Fruit fly (Drosophila melanogaster) whole organism, embryonic: ENCODE measurements around the gene Klp10A.

Experiments used
- Atf3 ChIP-seq: fragments of 200-800 bp; sonication (Bioruptor generic); optimal IDR thresholded peaks from 3 replicates; lab custom pipeline; 2016; ENCODE audit warnings: missing biosample characterization, missing genetic modification characterization
- CG10147 ChIP-seq: fragments of 200-800 bp; sonication (Bioruptor generic); optimal IDR thresholded peaks from 2 replicates; lab custom pipeline; 2019; ENCODE audit warnings: missing biosample characterization, mild to moderate bottlenecking, missing genetic modification characterization, moderate library complexity
- CG10366 ChIP-seq: fragments of 200-800 bp; sonication (Bioruptor generic); IDR thresholded peaks from 2 replicates; pipeline ENCODE4 v1.3.6; 2022; ENCODE audit warnings: missing biosample characterization, missing genetic modification characterization
- CG12219 ChIP-seq: fragments of 200-800 bp; sonication (Bioruptor generic); optimal IDR thresholded peaks from 3 replicates; lab custom pipeline; 2018; ENCODE audit warnings: missing biosample characterization, mild to moderate bottlenecking, missing genetic modification characterization
- CG13296 ChIP-seq: fragments of 200-800 bp; sonication (Bioruptor generic); optimal IDR thresholded peaks from 3 replicates; lab custom pipeline; 2018; ENCODE audit warnings: missing biosample characterization, mild to moderate bottlenecking, missing genetic modification characterization
- CG13775 ChIP-seq: fragments of 200-800 bp; sonication (Bioruptor generic); optimal IDR thresholded peaks from 3 replicates; lab custom pipeline; 2017; ENCODE audit warnings: missing biosample characterization, mild to moderate bottlenecking, missing genetic modification characterization
- CG14965 ChIP-seq: fragments of 200-800 bp; sonication (Bioruptor generic); optimal IDR thresholded peaks from 2 replicates; lab custom pipeline; 2016; ENCODE audit warnings: missing biosample characterization, missing genetic modification characterization, borderline replicate concordance
- CG1603 ChIP-seq: fragments of 200-800 bp; sonication (Bioruptor generic); optimal IDR thresholded peaks from 2 replicates; lab custom pipeline; 2019; ENCODE audit warnings: missing biosample characterization, mild to moderate bottlenecking, missing genetic modification characterization, moderate library complexity
- CG17385 ChIP-seq: fragments of 200-800 bp; sonication (Bioruptor generic); optimal IDR thresholded peaks from 3 replicates; lab custom pipeline; 2018; ENCODE audit warnings: missing biosample characterization, mild to moderate bottlenecking, missing genetic modification characterization
- CG17568 ChIP-seq: fragments of 200-800 bp; sonication (Bioruptor generic); optimal IDR thresholded peaks from 2 replicates; lab custom pipeline; 2018; ENCODE audit warnings: missing biosample characterization, mild to moderate bottlenecking, missing genetic modification characterization, moderate library complexity
- CG1832 ChIP-seq: fragments of 200-800 bp; sonication (Bioruptor generic); optimal IDR thresholded peaks from 2 replicates; lab custom pipeline; 2017; ENCODE audit warnings: missing biosample characterization, mild to moderate bottlenecking, missing genetic modification characterization, inconsistent platforms
- CG2120 ChIP-seq: fragments of 200-800 bp; sonication (Bioruptor generic); optimal IDR thresholded peaks from 3 replicates; lab custom pipeline; 2016; ENCODE audit warnings: missing biosample characterization, missing genetic modification characterization
- CG31224 ChIP-seq: fragments of 200-800 bp; sonication (Bioruptor generic); IDR thresholded peaks from 2 replicates; pipeline ENCODE4 v1.3.6; 2022; ENCODE audit warnings: missing biosample characterization, missing genetic modification characterization
- CG31365 ChIP-seq: fragments of 200-800 bp; sonication (Bioruptor generic); optimal IDR thresholded peaks from 2 replicates; lab custom pipeline; 2018; ENCODE audit warnings: missing biosample characterization, mild to moderate bottlenecking, missing genetic modification characterization
- CG31441 ChIP-seq: fragments of 200-800 bp; sonication (Bioruptor generic); IDR thresholded peaks from 2 replicates; pipeline ENCODE4 v1.3.6; 2022; ENCODE audit warnings: missing biosample characterization, missing genetic modification characterization
- CG7357 ChIP-seq: fragments of 200-800 bp; sonication (Bioruptor generic); IDR thresholded peaks from 3 replicates; pipeline ENCODE4 v1.3.6; 2022; ENCODE audit warnings: missing biosample characterization, missing genetic modification characterization
- CG7987 ChIP-seq: fragments of 200-800 bp; sonication (Bioruptor generic); optimal IDR thresholded peaks from 2 replicates; lab custom pipeline; 2018; ENCODE audit warnings: missing biosample characterization, mild to moderate bottlenecking, missing genetic modification characterization, moderate library complexity
- CTCF ChIP-seq: fragments of 200-800 bp; sonication (Bioruptor generic); optimal IDR thresholded peaks from 2 replicates; lab custom pipeline; 2017; ENCODE audit warnings: missing biosample characterization, mild to moderate bottlenecking, missing genetic modification characterization, moderate library complexity
- Dfd ChIP-seq, 2 experiments: fragments of >200 bp; optimal IDR thresholded peaks; 2 replicates each; lab custom pipeline; 2017; ENCODE audit warnings: missing biosample characterization in 2 of 2, missing genetic modification characterization in 2 of 2
- Dp ChIP-seq: fragments of 200-800 bp; sonication (Bioruptor generic); optimal IDR thresholded peaks from 2 replicates; lab custom pipeline; 2018; ENCODE audit warnings: missing biosample characterization, mild to moderate bottlenecking, missing genetic modification characterization, moderate library complexity
- Ets65A ChIP-seq: fragments of 200-800 bp; sonication (Bioruptor generic); peaks from one replicate; lab custom pipeline; 2016; ENCODE audit warnings: missing biosample characterization, missing genetic modification characterization
- GATAe ChIP-seq: fragments of 200-800 bp; sonication (Bioruptor generic); conservative IDR thresholded peaks from 2 replicates; pipeline ENCODE4 v1.3.6; 2022; ENCODE audit warnings: missing biosample characterization, missing genetic modification characterization
- HHEX ChIP-seq: fragments of 200-800 bp; sonication (Bioruptor generic); optimal IDR thresholded peaks from 3 replicates; lab custom pipeline; 2017; ENCODE audit warnings: missing biosample characterization, mild to moderate bottlenecking, missing genetic modification characterization, missing genetic modification reagents
- HLH4C ChIP-seq: fragments of 200-800 bp; sonication (Bioruptor generic); IDR thresholded peaks from 3 replicates; pipeline ENCODE4 v1.3.6; 2022; ENCODE audit warnings: missing biosample characterization, missing genetic modification characterization; ENCODE audit not compliant: partially characterized antibody
- HLH54F ChIP-seq: fragments of 200-800 bp; sonication (Bioruptor generic); optimal IDR thresholded peaks from 3 replicates; lab custom pipeline; 2016; ENCODE audit warnings: missing biosample characterization, missing genetic modification characterization
- Mes4 ChIP-seq: fragments of 200-800 bp; sonication (Bioruptor generic); optimal IDR thresholded peaks from 2 replicates; lab custom pipeline; 2016; ENCODE audit warnings: missing biosample characterization, missing genetic modification characterization
- Oli ChIP-seq: fragments of 200-800 bp; sonication (Bioruptor generic); optimal IDR thresholded peaks from 2 replicates; lab custom pipeline; 2018; ENCODE audit warnings: missing biosample characterization, mild to moderate bottlenecking, missing genetic modification characterization, moderate library complexity
- Ptx1 ChIP-seq: fragments of 200-800 bp; sonication (Bioruptor generic); IDR thresholded peaks from 2 replicates; pipeline ENCODE4 v1.3.6; 2022; ENCODE audit warnings: missing biosample characterization, missing genetic modification characterization
- Sin3A ChIP-seq: fragments of >200 bp; optimal IDR thresholded peaks from 2 replicates; lab custom pipeline; 2018
- Sox100B ChIP-seq: fragments of 200-800 bp; sonication (Bioruptor generic); optimal IDR thresholded peaks from 3 replicates; lab custom pipeline; 2018; ENCODE audit warnings: missing biosample characterization, mild to moderate bottlenecking, missing genetic modification characterization
- Vsx1 ChIP-seq: fragments of 200-800 bp; sonication (Bioruptor generic); optimal IDR thresholded peaks from 2 replicates; lab custom pipeline; 2017; ENCODE audit warnings: missing biosample characterization, mild to moderate bottlenecking, missing genetic modification characterization, missing genetic modification reagents
- Xbp1 ChIP-seq: fragments of 200-800 bp; sonication (Bioruptor generic); optimal IDR thresholded peaks from 3 replicates; lab custom pipeline; 2016; ENCODE audit warnings: missing biosample characterization, mild to moderate bottlenecking, missing genetic modification characterization
- az2 ChIP-seq: fragments of 200-800 bp; sonication (Bioruptor generic); optimal IDR thresholded peaks from 3 replicates; lab custom pipeline; 2016; ENCODE audit warnings: missing biosample characterization, missing genetic modification characterization
- btn ChIP-seq: fragments of 200-800 bp; sonication (Bioruptor generic); optimal IDR thresholded peaks from 2 replicates; lab custom pipeline; 2016; ENCODE audit warnings: missing biosample characterization, missing genetic modification characterization
- chinmo ChIP-seq: fragments of 200-800 bp; sonication (Bioruptor generic); IDR thresholded peaks from 4 replicates; pipeline ENCODE4 v1.3.6; 2022; ENCODE audit warnings: missing biosample characterization, missing genetic modification characterization; ENCODE audit not compliant: partially characterized antibody
- dysf ChIP-seq: fragments of 200-800 bp; sonication (Bioruptor generic); IDR thresholded peaks from 3 replicates; pipeline ENCODE4 v1.3.6; 2022; ENCODE audit warnings: missing biosample characterization, missing genetic modification characterization
- exex ChIP-seq: fragments of 200-800 bp; sonication (Bioruptor generic); optimal IDR thresholded peaks from 4 replicates; lab custom pipeline; 2018; ENCODE audit warnings: missing biosample characterization, mild to moderate bottlenecking, missing genetic modification characterization, moderate library complexity
- fd3F ChIP-seq: fragments of 200-800 bp; sonication (Bioruptor generic); optimal IDR thresholded peaks from 2 replicates; lab custom pipeline; 2018; ENCODE audit warnings: missing biosample characterization, mild to moderate bottlenecking, missing genetic modification characterization, moderate library complexity
- gce ChIP-seq: fragments of 200-800 bp; sonication (Bioruptor generic); IDR thresholded peaks from 3 replicates; pipeline ENCODE4 v1.3.6; 2022; ENCODE audit warnings: missing biosample characterization, missing genetic modification characterization
- gem ChIP-seq: fragments of 200-800 bp; sonication (Bioruptor generic); optimal IDR thresholded peaks from 2 replicates; lab custom pipeline; 2019; ENCODE audit warnings: missing biosample characterization, mild to moderate bottlenecking, missing genetic modification characterization, moderate library complexity
- gsb ChIP-seq: fragments of 200-800 bp; sonication (Bioruptor generic); IDR thresholded peaks from 2 replicates; pipeline ENCODE4 v1.3.6; 2022; ENCODE audit warnings: missing biosample characterization, missing genetic modification characterization
- maf-S ChIP-seq: fragments of 200-800 bp; sonication (Bioruptor generic); optimal IDR thresholded peaks from 2 replicates; lab custom pipeline; 2016; ENCODE audit warnings: missing biosample characterization, missing genetic modification characterization
- onecut ChIP-seq: fragments of 200-800 bp; sonication (Bioruptor generic); IDR thresholded peaks from 2 replicates; pipeline ENCODE4 v1.3.6; 2022; ENCODE audit warnings: missing biosample characterization, missing genetic modification characterization
- pho ChIP-seq: fragments of 200-800 bp; sonication (Bioruptor generic); optimal IDR thresholded peaks from 2 replicates; lab custom pipeline; 2016; ENCODE audit warnings: missing biosample characterization, missing genetic modification characterization
- phol ChIP-seq: fragments of 200-800 bp; sonication (Bioruptor generic); optimal IDR thresholded peaks from 3 replicates; lab custom pipeline; 2018; ENCODE audit warnings: missing biosample characterization, mild to moderate bottlenecking, missing genetic modification characterization, moderate library complexity
- pnt ChIP-seq: fragments of 200-800 bp; sonication (Bioruptor generic); optimal IDR thresholded peaks from 3 replicates; lab custom pipeline; 2016; ENCODE audit warnings: missing biosample characterization, missing genetic modification characterization
- prd ChIP-seq, 3 experiments: fragments of >200 bp in 2 of 3; fragments of 200-800 bp in 1 of 3; sonication (Bioruptor generic) in 1 of 3; optimal IDR thresholded peaks in 2 of 3; IDR thresholded peaks in 1 of 3; 2 replicates in 2 of 3; 3 replicates in 1 of 3; pipeline versions ENCODE4 v1.3.6 to Lab custom; 2017 to 2022; ENCODE audit warnings: missing biosample characterization in 1 of 3, missing genetic modification characterization in 1 of 3
- run ChIP-seq: fragments of 200-800 bp; sonication (Bioruptor generic); optimal IDR thresholded peaks from 3 replicates; lab custom pipeline; 2018; ENCODE audit warnings: missing biosample characterization, mild to moderate bottlenecking, missing genetic modification characterization
- sim ChIP-seq: fragments of 200-800 bp; sonication (Bioruptor generic); IDR thresholded peaks from 2 replicates; pipeline ENCODE4 v1.3.6; 2022; ENCODE audit warnings: missing biosample characterization, missing genetic modification characterization
- trem ChIP-seq: fragments of 200-800 bp; optimal IDR thresholded peaks from 3 replicates; lab custom pipeline; 2019; ENCODE audit warnings: missing biosample characterization, mild to moderate bottlenecking, missing genetic modification characterization, moderate library complexity
- zfh1 ChIP-seq: fragments of 200-800 bp; sonication (Bioruptor generic); IDR thresholded peaks from 3 replicates; pipeline ENCODE4 v1.3.6; 2022; ENCODE audit warnings: missing biosample characterization, missing genetic modification characterization

Gene Klp10A

DNA sequence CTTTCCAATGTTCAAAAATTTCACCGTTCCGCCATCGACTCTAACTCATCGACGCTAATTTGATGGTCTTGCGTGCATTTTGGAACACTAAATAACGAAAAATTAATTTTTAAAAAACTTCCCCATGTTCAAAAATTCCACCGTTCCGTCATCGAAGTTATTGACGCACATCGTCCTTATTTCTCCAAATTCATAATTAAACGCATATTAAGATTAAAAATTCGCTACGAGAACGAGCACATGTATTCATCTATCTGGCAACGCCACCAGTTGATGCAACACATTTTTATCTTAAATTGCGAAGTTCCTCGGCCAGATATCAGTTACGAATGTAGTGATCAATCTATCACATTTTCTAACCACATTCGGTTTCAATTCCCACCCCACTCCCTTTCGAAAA, 12.3 kb upstream of the Klp10A start, which contains the start of gene Lint-1 (continued):
- TF ChIP-seq fd3F (GFP tag; lab: Kevin White, UChicago) (no peak), CG31365 (tag; lab: Kevin White, UChicago) (no peak), pho (GFP tag; lab: Kevin White, UChicago) (no peak), run (no peak), Oli (tag; lab: Kevin White, UChicago) (no peak), chinmo (no peak), Vsx1 (GFP tag; lab: Kevin White, UChicago) (no peak), GATAe (GFP tag; lab: Robert Waterston, UW) (no peak), CG10366 (GFP tag; lab: Robert Waterston, UW) (no peak), CG12219 (no peak), CG1603 (tag; lab: Kevin White, UChicago) (peak; percentile 94), CG2120 (GFP tag; lab: Kevin White, UChicago) (peak; percentile 51), CG17385 (GFP tag; lab: Kevin White, UChicago) (no peak), dysf (no peak), Mes4 (GFP tag; lab: Kevin White, UChicago) (no peak), CG1832 (no peak), CG13296 (GFP tag; lab: Kevin White, UChicago) (no peak), Sin3A (lab: Kevin White, UChicago) (no peak), Sox100B (no peak), CG14965 (GFP tag; lab: Kevin White, UChicago) (no peak)

DNA sequence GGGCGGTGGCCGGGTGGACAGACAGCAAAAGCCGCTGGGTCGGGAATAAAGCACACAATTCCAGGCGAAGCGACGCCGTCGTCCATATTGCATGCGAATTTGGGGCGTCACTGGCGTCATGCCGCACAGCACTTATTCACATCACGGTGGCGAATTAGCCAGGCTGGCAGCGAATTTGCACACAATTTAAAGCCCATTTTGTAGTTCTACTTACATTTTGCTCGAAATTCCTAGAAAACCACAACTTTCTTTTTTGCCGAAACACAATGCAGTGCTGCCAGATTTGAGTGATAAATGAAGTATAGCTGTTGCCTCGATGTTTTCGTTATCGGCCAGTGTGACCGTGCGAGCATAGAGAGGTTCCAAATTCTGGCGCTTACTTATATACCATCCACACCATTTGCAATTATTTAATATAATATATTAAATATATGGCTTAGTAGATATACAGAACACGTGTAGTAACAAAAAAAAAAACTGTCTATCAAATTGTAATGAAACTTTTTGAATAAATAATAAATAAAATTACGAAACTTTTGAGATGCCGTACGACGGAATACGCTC, 11.4 kb upstream of the Klp10A start, which contains the start of gene Ran:
TSS of gene Ran (minus strand) at position 445 of the 564 bp plus-strand sequence.
- TF ChIP-seq CG7357 (GFP tag; lab: Robert Waterston, UW) = peak; percentile 95
- TF ChIP-seq CG10147 (GFP tag; lab: Kevin White, UChicago) = no peak
- peak; percentile 9 for TF ChIP-seq phol (tag; lab: Kevin White, UChicago)
- TF ChIP-seq maf-S (GFP tag; lab: Kevin White, UChicago) = no peak
- no peak for TF ChIP-seq CG7987 (GFP tag; lab: Kevin White, UChicago)
- TF ChIP-seq gem (tag; lab: Kevin White, UChicago) = peak; percentile 18
- no peak for TF ChIP-seq CG13775
- no peak for TF ChIP-seq gce (GFP tag; lab: Robert Waterston, UW)
- TF ChIP-seq Atf3 = no peak
- TF ChIP-seq sim (GFP tag; lab: Robert Waterston, UW) = no peak
- no peak for TF ChIP-seq az2 (GFP tag; lab: Kevin White, UChicago)
- no peak for TF ChIP-seq onecut (GFP tag; lab: Robert Waterston, UW)
- TF ChIP-seq CTCF (GFP tag; lab: Kevin White, UChicago) = no peak
- no peak for TF ChIP-seq Dfd (GFP tag; optimal IDR thresholded peaks at IDR 0.05; lab: Kevin White, UChicago)
- no peak for TF ChIP-seq Xbp1 (GFP tag; lab: Kevin White, UChicago)
- no peak for TF ChIP-seq exex (tag; lab: Kevin White, UChicago)
- TF ChIP-seq chinmo = no peak
- TF ChIP-seq CG17568 (GFP tag; lab: Kevin White, UChicago) = no peak
- no peak for TF ChIP-seq CG31441 (GFP tag; lab: Robert Waterston, UW)
- no peak for TF ChIP-seq Ets65A (GFP tag; lab: Kevin White, UChicago)
- TF ChIP-seq pnt (GFP tag; lab: Kevin White, UChicago) = no peak
- no peak for TF ChIP-seq Dp (GFP tag; lab: Kevin White, UChicago)
- TF ChIP-seq HLH4C = 0 out of 3 replicates have a peak, but pooled peaks have one; percentile 32
- peak; percentile 21 for TF ChIP-seq Ptx1 (GFP tag; lab: Robert Waterston, UW)
- TF ChIP-seq zfh1 = 0 out of 3 replicates have a peak, but pooled peaks have one; percentile 26
- no peak for TF ChIP-seq btn (GFP tag; lab: Kevin White, UChicago)
- TF ChIP-seq HLH54F (GFP tag; lab: Kevin White, UChicago) = no peak
- no peak for TF ChIP-seq prd (optimal IDR thresholded peaks at IDR 0.05; lab: Kevin White, UChicago)
- TF ChIP-seq prd (GFP tag; IDR thresholded peaks at IDR 0.05; lab: Robert Waterston, UW) = 0 out of 3 replicates have a peak, but pooled peaks have one; percentile 16
- no peak for TF ChIP-seq HHEX
- TF ChIP-seq gsb (GFP tag; lab: Robert Waterston, UW) = no peak
- peak; percentile 25 for TF ChIP-seq trem (tag; lab: Kevin White, UChicago)
- TF ChIP-seq CG31224 (GFP tag; lab: Robert Waterston, UW) = no peak
